Worm (Caenorhabditis elegans) whole organism, L2 larva: ENCODE data around the gene H03G16.7.

Source experiments
- ZK546.5 ChIP-seq: sonication (generic microtip); optimal IDR thresholded peaks from 2 replicates; lab custom pipeline; 2017; ENCODE audit warnings: missing biosample characterization, missing genetic modification characterization
- blmp-1 ChIP-seq: sonication (generic microtip); optimal IDR thresholded peaks from 2 replicates; lab custom pipeline; 2017; ENCODE audit warnings: missing genetic modification characterization, mild to moderate bottlenecking, missing compliant biosample characterization, antibody characterized with exemption, moderate library complexity; ENCODE audit not compliant: insufficient read depth
- lin-39 ChIP-seq: fragments of 150-350 bp; optimal IDR thresholded peaks from 2 replicates; lab custom pipeline; 2014; ENCODE audit warnings: missing biosample characterization, missing genetic modification reagents, missing genetic modification characterization
- mab-5 ChIP-seq: fragments of 150-350 bp; optimal IDR thresholded peaks from 2 replicates; lab custom pipeline; 2014; ENCODE audit warnings: missing biosample characterization, missing genetic modification characterization
- skn-1 ChIP-seq: sonication (generic microtip); optimal IDR thresholded peaks from 2 replicates; lab custom pipeline; 2017; ENCODE audit warnings: missing biosample characterization, missing genetic modification characterization
- ztf-4 ChIP-seq: fragments of 150-350 bp; optimal IDR thresholded peaks from 2 replicates; lab custom pipeline; 2014; ENCODE audit warnings: missing biosample characterization, missing genetic modification characterization

DNA sequence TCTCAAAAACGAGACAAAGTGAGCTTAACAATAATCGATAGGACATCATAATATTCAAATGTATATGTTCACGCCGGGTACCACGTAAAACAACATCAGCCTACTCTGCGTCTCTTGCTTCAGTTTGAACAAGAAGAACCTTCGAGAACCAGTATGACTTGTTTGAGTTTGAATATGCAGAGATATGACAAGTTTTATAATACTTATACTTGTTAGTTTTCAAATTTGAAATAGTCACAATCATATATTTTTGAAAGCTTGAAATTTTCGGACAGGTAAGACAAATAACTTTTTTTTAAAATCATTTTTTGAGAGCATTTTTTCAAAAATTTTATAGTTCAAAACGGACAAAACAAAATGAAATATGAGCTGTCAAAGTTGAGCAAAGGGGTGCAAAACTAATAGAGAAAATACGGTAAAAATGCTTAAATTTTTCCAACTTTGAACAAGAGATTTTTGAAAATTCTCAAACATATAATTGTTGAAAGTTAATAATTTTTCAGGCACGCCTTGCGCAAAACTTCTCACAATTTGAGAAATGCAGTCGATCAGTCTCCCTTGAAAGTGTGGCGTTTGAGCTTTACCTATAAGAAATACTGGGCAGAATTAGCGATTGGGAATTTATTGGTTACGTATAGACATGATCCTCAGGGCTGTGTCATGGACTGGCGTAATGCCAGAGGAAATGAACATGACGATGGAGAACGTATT, 2.4 kb downstream of the H03G16.7 start, which contains the start of gene H03G16.1:
- TF ChIP-seq ztf-4 (tag; lab: Kevin White, UChicago) (no peak), blmp-1 (no peak), ZK546.5 (tag; lab: Kevin White, UChicago) (no peak), mab-5 (tag; lab: Kevin White, UChicago) (no peak), lin-39 (tag; lab: Kevin White, UChicago) (no peak), skn-1 (tag; lab: Kevin White, UChicago) (no peak)
